Worm (Caenorhabditis elegans): ENCODE data around the gene pgp-5.

DNA sequence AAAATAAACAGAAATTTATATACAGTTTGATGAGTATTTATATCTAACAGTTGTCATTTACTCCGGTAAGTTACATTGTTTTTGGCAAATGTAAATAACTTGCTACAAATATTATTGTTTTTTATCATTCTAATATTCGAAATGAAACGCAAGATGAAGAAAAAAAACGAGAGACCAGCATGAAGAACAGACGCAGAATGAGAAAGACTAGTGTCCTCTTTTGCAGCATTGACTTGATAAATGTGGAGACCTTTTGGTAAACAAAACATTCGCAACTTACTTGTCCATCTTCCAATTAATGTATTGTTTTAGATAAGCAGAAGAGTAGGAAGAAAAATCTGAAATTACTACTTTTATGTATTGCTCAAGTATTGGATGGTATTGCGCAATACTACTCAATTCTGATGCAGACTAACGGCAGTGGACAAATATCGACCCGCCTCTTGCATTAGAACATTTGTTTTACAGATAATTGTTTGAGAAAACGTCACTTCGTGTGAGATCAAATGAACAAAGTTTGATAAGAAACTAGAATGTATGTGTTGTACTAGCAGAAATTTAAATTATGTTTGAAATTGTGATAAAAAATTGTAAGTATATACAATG is 18.1 kb upstream of the pgp-5 start, which contains the start of gene pgp-6:
- TF ChIP-seq dao-5 (tag; optimal IDR thresholded peaks at IDR 0.05) (no peak), him-1 (tag; optimal IDR thresholded peaks at IDR 0.05) (no peak), W03F9.2 (tag; optimal IDR thresholded peaks at IDR 0.05) (no peak)
